Fruit fly (Drosophila melanogaster) whole organism, embryonic: ENCODE measurements around the gene Dcps.
A peak's percentile ranks its signal among the peaks of the same experiment; 100 is the strongest.

Source experiments
- CG10147 ChIP-seq: fragments of 200-800 bp; sonication (Bioruptor generic); optimal IDR thresholded peaks from 2 replicates; lab custom pipeline; 2019; ENCODE audit warnings: missing biosample characterization, mild to moderate bottlenecking, missing genetic modification characterization, moderate library complexity
- CG12769 ChIP-seq: fragments of 200-800 bp; sonication (Bioruptor generic); optimal IDR thresholded peaks from 2 replicates; lab custom pipeline; 2019; ENCODE audit warnings: missing biosample characterization, mild to moderate bottlenecking, missing genetic modification characterization, moderate library complexity
- CG12942 ChIP-seq: fragments of 200-800 bp; sonication (Bioruptor generic); optimal IDR thresholded peaks from 3 replicates; lab custom pipeline; 2016; ENCODE audit warnings: missing biosample characterization, missing genetic modification characterization
- CG15514 ChIP-seq: fragments of 200-800 bp; sonication (Bioruptor generic); optimal IDR thresholded peaks from 3 replicates; lab custom pipeline; 2017; ENCODE audit warnings: missing biosample characterization, missing genetic modification characterization, mild to moderate bottlenecking, moderate library complexity, missing genetic modification reagents
- CG1603 ChIP-seq: fragments of 200-800 bp; sonication (Bioruptor generic); optimal IDR thresholded peaks from 2 replicates; lab custom pipeline; 2019; ENCODE audit warnings: missing biosample characterization, mild to moderate bottlenecking, missing genetic modification characterization, moderate library complexity
- CG16779 ChIP-seq: fragments of 200-800 bp; sonication (Bioruptor generic); IDR thresholded peaks from 2 replicates; pipeline ENCODE4 v1.3.6; 2022; ENCODE audit warnings: missing biosample characterization, missing genetic modification characterization
- CG17385 ChIP-seq: fragments of 200-800 bp; sonication (Bioruptor generic); optimal IDR thresholded peaks from 3 replicates; lab custom pipeline; 2018; ENCODE audit warnings: missing biosample characterization, mild to moderate bottlenecking, missing genetic modification characterization
- CG2678 ChIP-seq: fragments of 200-800 bp; sonication (Bioruptor generic); optimal IDR thresholded peaks from 3 replicates; lab custom pipeline; 2019; ENCODE audit warnings: missing biosample characterization, mild to moderate bottlenecking, missing genetic modification characterization, moderate library complexity
- CG2875 ChIP-seq: fragments of 200-800 bp; sonication (Bioruptor generic); optimal IDR thresholded peaks from 2 replicates; lab custom pipeline; 2017; ENCODE audit warnings: missing biosample characterization, mild to moderate bottlenecking, missing genetic modification characterization, missing genetic modification reagents
- CG6175 ChIP-seq: fragments of 200-800 bp; sonication (Bioruptor generic); IDR thresholded peaks from 3 replicates; pipeline ENCODE4 v1.3.6; 2022; ENCODE audit warnings: missing biosample characterization, missing genetic modification characterization
- CG6654 ChIP-seq: fragments of 200-800 bp; sonication (Bioruptor generic); optimal IDR thresholded peaks from 2 replicates; lab custom pipeline; 2017; ENCODE audit warnings: missing biosample characterization, mild to moderate bottlenecking, missing genetic modification characterization
- CG6765 ChIP-seq: fragments of 200-800 bp; sonication (Bioruptor generic); optimal IDR thresholded peaks from 3 replicates; lab custom pipeline; 2017; ENCODE audit warnings: missing biosample characterization, mild to moderate bottlenecking, missing genetic modification characterization
- CG7928 ChIP-seq: fragments of 200-800 bp; sonication (Bioruptor generic); optimal IDR thresholded peaks from 2 replicates; lab custom pipeline; 2017; ENCODE audit warnings: missing biosample characterization, mild to moderate bottlenecking, missing genetic modification characterization
- CG8281 ChIP-seq: fragments of 200-800 bp; sonication (Bioruptor generic); optimal IDR thresholded peaks from 2 replicates; lab custom pipeline; 2018; ENCODE audit warnings: missing biosample characterization, mild to moderate bottlenecking, missing genetic modification characterization, moderate library complexity
- CG9817 ChIP-seq: fragments of 200-800 bp; sonication (Bioruptor generic); optimal IDR thresholded peaks from 2 replicates; lab custom pipeline; 2018; ENCODE audit warnings: missing biosample characterization, mild to moderate bottlenecking, missing genetic modification characterization, moderate library complexity
- CTCF ChIP-seq: fragments of 200-800 bp; sonication (Bioruptor generic); optimal IDR thresholded peaks from 2 replicates; lab custom pipeline; 2017; ENCODE audit warnings: missing biosample characterization, mild to moderate bottlenecking, missing genetic modification characterization, moderate library complexity
- D19A ChIP-seq: fragments of 200-800 bp; optimal IDR thresholded peaks from 3 replicates; lab custom pipeline; 2019; ENCODE audit warnings: missing biosample characterization, mild to moderate bottlenecking, missing genetic modification characterization, moderate library complexity
- Dad ChIP-seq: fragments of 200-800 bp; sonication (Bioruptor generic); optimal IDR thresholded peaks from 3 replicates; lab custom pipeline; 2016; ENCODE audit warnings: missing biosample characterization, missing genetic modification characterization
- Dip2 ChIP-seq: fragments of 200-800 bp; sonication (Bioruptor generic); IDR thresholded peaks from 2 replicates; pipeline ENCODE4 v1.3.6; 2022; ENCODE audit warnings: missing biosample characterization, missing genetic modification characterization
- Doc3 ChIP-seq: fragments of 200-800 bp; sonication (Bioruptor generic); IDR thresholded peaks from 3 replicates; pipeline ENCODE4 v1.3.6; 2022; ENCODE audit warnings: missing biosample characterization, missing genetic modification characterization; ENCODE audit not compliant: partially characterized antibody
- Elba2 ChIP-seq: fragments of 200-800 bp; sonication (Bioruptor generic); optimal IDR thresholded peaks from 3 replicates; lab custom pipeline; 2016; ENCODE audit warnings: missing biosample characterization, missing genetic modification characterization
- Ets65A ChIP-seq: fragments of 200-800 bp; sonication (Bioruptor generic); peaks from one replicate; lab custom pipeline; 2016; ENCODE audit warnings: missing biosample characterization, missing genetic modification characterization
- Ets97D ChIP-seq: fragments of 200-800 bp; sonication (Bioruptor generic); optimal IDR thresholded peaks from 3 replicates; lab custom pipeline; 2016; ENCODE audit warnings: missing biosample characterization, missing genetic modification characterization
- Fer2 ChIP-seq: fragments of 200-800 bp; sonication (Bioruptor generic); optimal IDR thresholded peaks from 2 replicates; lab custom pipeline; 2018; ENCODE audit warnings: missing biosample characterization, mild to moderate bottlenecking, missing genetic modification characterization, moderate library complexity
- H15 ChIP-seq: fragments of 200-800 bp; sonication (Bioruptor generic); IDR thresholded peaks from 3 replicates; pipeline ENCODE4 v1.3.6; 2022; ENCODE audit warnings: missing biosample characterization, missing genetic modification characterization
- Hmx ChIP-seq: fragments of 200-800 bp; sonication (Bioruptor generic); optimal IDR thresholded peaks from 2 replicates; lab custom pipeline; 2016; ENCODE audit warnings: missing biosample characterization, missing genetic modification characterization
- Hr51 ChIP-seq, 2 experiments: fragments of 200-800 bp; sonication (Bioruptor generic); optimal IDR thresholded peaks; 2 replicates in 1 of 2; 3 replicates in 1 of 2; lab custom pipeline; 2016 to 2018; ENCODE audit warnings: missing biosample characterization in 2 of 2, missing genetic modification characterization in 2 of 2, mild to moderate bottlenecking in 1 of 2, moderate library complexity in 1 of 2
- Mad ChIP-seq: fragments of 200-800 bp; sonication (Bioruptor generic); optimal IDR thresholded peaks from 2 replicates; lab custom pipeline; 2016; ENCODE audit warnings: missing biosample characterization, missing genetic modification characterization
- Mes4 ChIP-seq: fragments of 200-800 bp; sonication (Bioruptor generic); optimal IDR thresholded peaks from 2 replicates; lab custom pipeline; 2016; ENCODE audit warnings: missing biosample characterization, missing genetic modification characterization
- Myb ChIP-seq: fragments of 200-800 bp; sonication (Bioruptor generic); optimal IDR thresholded peaks from 2 replicates; lab custom pipeline; 2016; ENCODE audit warnings: missing biosample characterization, missing genetic modification characterization
- NFAT ChIP-seq: fragments of 200-800 bp; sonication (Bioruptor generic); IDR thresholded peaks from 2 replicates; pipeline ENCODE4 v1.3.6; 2022; ENCODE audit warnings: missing biosample characterization, missing genetic modification characterization
- Trl ChIP-seq, 3 experiments: fragments of >200 bp in 2 of 3; fragments of 200-800 bp in 1 of 3; sonication (Bioruptor generic) in 1 of 3; optimal IDR thresholded peaks; 2 replicates in 1 of 3; 3 replicates in 2 of 3; lab custom pipeline; 2016 to 2017; ENCODE audit warnings: missing biosample characterization in 1 of 3, missing genetic modification characterization in 1 of 3
- aop ChIP-seq: fragments of 200-800 bp; sonication (Bioruptor generic); IDR thresholded peaks from 2 replicates; pipeline ENCODE4 v1.3.6; 2022; ENCODE audit warnings: missing biosample characterization, missing genetic modification characterization
- ato ChIP-seq: fragments of 200-800 bp; sonication (Bioruptor generic); IDR thresholded peaks from 2 replicates; pipeline ENCODE4 v1.3.6; 2022; ENCODE audit warnings: missing biosample characterization, missing genetic modification characterization; ENCODE audit not compliant: partially characterized antibody
- ci ChIP-seq: fragments of 200-800 bp; sonication (Bioruptor generic); IDR thresholded peaks from 3 replicates; pipeline ENCODE4 v1.3.6; 2022; ENCODE audit warnings: missing biosample characterization, missing genetic modification characterization
- crc ChIP-seq: fragments of 200-800 bp; sonication (Bioruptor generic); optimal IDR thresholded peaks from 2 replicates; lab custom pipeline; 2016; ENCODE audit warnings: missing biosample characterization, missing genetic modification characterization
- dan ChIP-seq: fragments of 200-800 bp; sonication (Bioruptor generic); IDR thresholded peaks from 2 replicates; pipeline ENCODE4 v1.3.6; 2022; ENCODE audit warnings: missing biosample characterization, missing genetic modification characterization
- dati ChIP-seq: fragments of 200-800 bp; sonication (Bioruptor generic); IDR thresholded peaks from 2 replicates; pipeline ENCODE4 v1.3.6; 2022; ENCODE audit warnings: missing biosample characterization, missing genetic modification characterization
- disco-r ChIP-seq: fragments of 200-800 bp; sonication (Bioruptor generic); optimal IDR thresholded peaks from 2 replicates; lab custom pipeline; 2016; ENCODE audit warnings: missing biosample characterization, missing genetic modification characterization
- dmrt11E ChIP-seq: fragments of 200-800 bp; sonication (Bioruptor generic); optimal IDR thresholded peaks from 3 replicates; lab custom pipeline; 2018; ENCODE audit warnings: missing biosample characterization, mild to moderate bottlenecking, missing genetic modification characterization, moderate library complexity
- ems ChIP-seq: fragments of 200-800 bp; sonication (Bioruptor generic); optimal IDR thresholded peaks from 3 replicates; lab custom pipeline; 2016; ENCODE audit warnings: missing biosample characterization, missing genetic modification characterization
- kni ChIP-seq: fragments of 200-800 bp; sonication (Bioruptor generic); optimal IDR thresholded peaks from 3 replicates; lab custom pipeline; 2017; ENCODE audit warnings: mild to moderate bottlenecking, missing biosample characterization, missing genetic modification reagents, missing genetic modification characterization
- org-1 ChIP-seq: fragments of 200-800 bp; sonication (Bioruptor generic); optimal IDR thresholded peaks from 2 replicates; lab custom pipeline; 2017; ENCODE audit warnings: missing biosample characterization, missing genetic modification characterization
- sc ChIP-seq, 3 experiments: fragments of >200 bp in 2 of 3; fragments of 200-800 bp in 1 of 3; sonication (Bioruptor generic) in 1 of 3; optimal IDR thresholded peaks; 2 replicates in 2 of 3; 3 replicates in 1 of 3; lab custom pipeline; 2017; ENCODE audit warnings: mild to moderate bottlenecking in 1 of 3, missing biosample characterization in 1 of 3, missing genetic modification characterization in 1 of 3, missing genetic modification reagents in 1 of 3
- schlank ChIP-seq: fragments of 200-800 bp; sonication (Bioruptor generic); optimal IDR thresholded peaks from 2 replicates; lab custom pipeline; 2018; ENCODE audit warnings: missing biosample characterization, mild to moderate bottlenecking, missing genetic modification characterization
- ssp ChIP-seq: fragments of 200-800 bp; sonication (Bioruptor generic); IDR thresholded peaks from 2 replicates; pipeline ENCODE4 v1.3.6; 2022; ENCODE audit warnings: missing biosample characterization, missing genetic modification characterization
- stwl ChIP-seq: fragments of 200-800 bp; sonication (Bioruptor generic); optimal IDR thresholded peaks from 3 replicates; lab custom pipeline; 2018; ENCODE audit warnings: missing biosample characterization, mild to moderate bottlenecking, missing genetic modification characterization, moderate library complexity
- tap ChIP-seq: fragments of 200-800 bp; optimal IDR thresholded peaks from 3 replicates; lab custom pipeline; 2019; ENCODE audit warnings: missing biosample characterization, mild to moderate bottlenecking, missing genetic modification characterization, moderate library complexity
- tgo ChIP-seq: fragments of 200-800 bp; sonication (Bioruptor generic); IDR thresholded peaks from 3 replicates; pipeline ENCODE4 v1.3.6; 2022; ENCODE audit warnings: missing biosample characterization, missing genetic modification characterization
- vnd ChIP-seq: fragments of 200-800 bp; sonication (Bioruptor generic); IDR thresholded peaks from 3 replicates; pipeline ENCODE4 v1.3.6; 2022; ENCODE audit warnings: missing biosample characterization, missing genetic modification characterization; ENCODE audit not compliant: partially characterized antibody

Dcps gene

dm6 chr3R:5758624-5759209 is 4.1 kb upstream of the Dcps start, which contains the start of gene Sec8 (continued):
- TF ChIP-seq Myb (GFP tag; lab: Kevin White, UChicago) (peak; percentile 81), ssp (GFP tag; lab: Robert Waterston, UW) (no peak), CG15514 (peak; percentile 69), CG6654 (GFP tag; lab: Kevin White, UChicago) (no peak), CG2678 (tag; lab: Kevin White, UChicago) (no peak), CG6175 (GFP tag; lab: Robert Waterston, UW) (0 out of 3 replicates have a peak, but pooled peaks have one; percentile 48), CG1603 (peak; percentile 72), CG8281 (tag; lab: Kevin White, UChicago) (no peak), Mes4 (GFP tag; lab: Kevin White, UChicago) (no peak), Dip2 (no peak), ci (GFP tag; lab: Robert Waterston, UW) (peak; percentile 53; the same call in 2 of the 3 replicates), aop (GFP tag; lab: Robert Waterston, UW) (no peak), CG12769 (no peak), Ets65A (GFP tag; lab: Kevin White, UChicago) (peak; percentile 94), Trl (optimal IDR thresholded peaks at IDR 0.05; lab: Kevin White, UChicago) (no peak), Trl (GFP tag; optimal IDR thresholded peaks at IDR 0.05; lab: Kevin White, UChicago) (peak; percentile 23), Ets97D (GFP tag; lab: Kevin White, UChicago) (peak; percentile 76), Elba2 (GFP tag; lab: Kevin White, UChicago) (no peak), disco-r (GFP tag; lab: Kevin White, UChicago) (no peak), dan (GFP tag; lab: Robert Waterston, UW) (no peak), Mad (GFP tag; lab: Kevin White, UChicago) (no peak), CG7928 (GFP tag; lab: Kevin White, UChicago) (no peak), CG9817 (tag; lab: Kevin White, UChicago) (peak; percentile 30), CTCF (GFP tag; lab: Kevin White, UChicago) (no peak), CG17385 (GFP tag; lab: Kevin White, UChicago) (no peak), ato (GFP tag; lab: Robert Waterston, UW) (peak; percentile 71), ems (GFP tag; lab: Kevin White, UChicago) (peak; percentile 33), vnd (GFP tag; lab: Robert Waterston, UW) (peak; percentile 73), NFAT (no peak; the same call in 1 of the 2 replicates), Hmx (GFP tag; lab: Kevin White, UChicago) (no peak), stwl (peak; percentile 71), dati (GFP tag; lab: Robert Waterston, UW) (no peak), tap (tag; lab: Kevin White, UChicago) (no peak), Hr51 (GFP tag; optimal IDR thresholded peaks at IDR 0.05; lab: Kevin White, UChicago) (peak in 1 of 2 experiments; percentile 18), H15 (GFP tag; lab: Robert Waterston, UW) (no peak), D19A (tag; lab: Kevin White, UChicago) (no peak), Doc3 (peak; percentile 70), Dad (GFP tag; lab: Kevin White, UChicago) (peak; percentile 57), CG10147 (GFP tag; lab: Kevin White, UChicago) (no peak), CG16779 (GFP tag; lab: Robert Waterston, UW) (no peak), dmrt11E (tag; lab: Kevin White, UChicago) (peak; percentile 3), schlank (tag; lab: Kevin White, UChicago) (no peak), Fer2 (tag; lab: Kevin White, UChicago) (no peak), sc (optimal IDR thresholded peaks at IDR 0.05; lab: Kevin White, UChicago) (no peak), sc (GFP tag; optimal IDR thresholded peaks at IDR 0.05; lab: Kevin White, UChicago) (no peak), CG2875 (GFP tag; lab: Kevin White, UChicago) (no peak), CG12942 (no peak), CG6765 (GFP tag; lab: Kevin White, UChicago) (no peak), kni (GFP tag; lab: Kevin White, UChicago) (no peak), tgo (0 out of 3 replicates have a peak, but pooled peaks have one; percentile 31), org-1 (GFP tag; lab: Kevin White, UChicago) (no peak), crc (GFP tag; lab: Kevin White, UChicago) (peak; percentile 13)
